Worm (Caenorhabditis elegans) whole organism, young adult: Measurements from ENCODE around the gene nspb-2.

Source experiments
- D2030.7 ChIP-seq: fragments of 200-800 bp; sonication (Bioruptor generic); IDR thresholded peaks from 2 replicates; pipeline ENCODE4 v1.3.6; 2022; ENCODE audit warnings: missing genetic modification reagents, missing genetic modification characterization, missing compliant biosample characterization
- F23B12.7 ChIP-seq: sonication (generic microtip); optimal IDR thresholded peaks from 2 replicates; lab custom pipeline; 2017; ENCODE audit warnings: missing genetic modification characterization, mild to moderate bottlenecking, missing compliant biosample characterization, antibody characterized with exemption, moderate library complexity; ENCODE audit not compliant: insufficient read depth
- F49E8.2 ChIP-seq: sonication (generic microtip); optimal IDR thresholded peaks from 3 replicates; lab custom pipeline; 2017; ENCODE audit warnings: missing genetic modification characterization, mild to moderate bottlenecking, missing compliant biosample characterization, antibody characterized with exemption, moderate library complexity; ENCODE audit not compliant: insufficient read depth
- T26A5.8 ChIP-seq: sonication (generic microtip); optimal IDR thresholded peaks from 2 replicates; lab custom pipeline; 2016; ENCODE audit warnings: missing genetic modification characterization, missing compliant biosample characterization
- ZK185.1 ChIP-seq: sonication (generic microtip); optimal IDR thresholded peaks from 2 replicates; lab custom pipeline; 2016; ENCODE audit warnings: mild to moderate bottlenecking, missing genetic modification characterization, missing compliant biosample characterization; ENCODE audit not compliant: poor library complexity, severe bottlenecking
- akir-1 ChIP-seq: fragments of 200-800 bp; sonication (Bioruptor generic); optimal IDR thresholded peaks from 2 replicates; lab custom pipeline; 2018; ENCODE audit warnings: mild to moderate bottlenecking, missing genetic modification characterization, moderate library complexity, missing compliant biosample characterization
- aptf-2 ChIP-seq: fragments of 200-800 bp; sonication (Bioruptor generic); conservative IDR thresholded peaks from 2 replicates; pipeline ENCODE4 v1.3.6; 2022; ENCODE audit warnings: missing genetic modification reagents, missing genetic modification characterization, missing compliant biosample characterization
- aptf-3 ChIP-seq: fragments of 200-800 bp; sonication (Bioruptor generic); IDR thresholded peaks from 2 replicates; pipeline ENCODE4 v1.3.6; 2022; ENCODE audit warnings: missing genetic modification characterization, missing compliant biosample characterization
- attf-5 ChIP-seq: fragments of 200-800 bp; sonication (Bioruptor generic); optimal IDR thresholded peaks from 2 replicates; lab custom pipeline; 2018; ENCODE audit warnings: mild to moderate bottlenecking, missing genetic modification characterization, missing compliant biosample characterization
- bed-1 ChIP-seq: fragments of 200-800 bp; sonication (Bioruptor generic); IDR thresholded peaks from 2 replicates; pipeline ENCODE4 v1.3.6; 2022; ENCODE audit warnings: missing genetic modification reagents, missing genetic modification characterization, missing compliant biosample characterization
- bed-2 ChIP-seq: fragments of 200-800 bp; sonication (Bioruptor generic); IDR thresholded peaks from 2 replicates; pipeline ENCODE4 v1.3.6; 2022; ENCODE audit warnings: missing genetic modification reagents, missing genetic modification characterization, missing compliant biosample characterization
- cebp-1 ChIP-seq, 2 experiments: fragments of 200-800 bp in 1 of 2; sonication (Bioruptor generic) in 1 of 2; sonication (generic microtip) in 1 of 2; IDR thresholded peaks in 1 of 2; optimal IDR thresholded peaks in 1 of 2; 2 replicates each; pipeline versions ENCODE4 v1.3.6 to Lab custom; 2017 to 2022; ENCODE audit warnings: missing compliant biosample characterization in 2 of 2, missing genetic modification characterization in 2 of 2, mild to moderate bottlenecking in 1 of 2, missing genetic modification reagents in 1 of 2, moderate library complexity in 1 of 2
- ceh-91 ChIP-seq: fragments of 200-800 bp; sonication (Bioruptor generic); IDR thresholded peaks from 2 replicates; pipeline ENCODE4 v1.3.6; 2022; ENCODE audit warnings: missing genetic modification reagents, missing genetic modification characterization, missing compliant biosample characterization
- chd-7 ChIP-seq: sonication (generic microtip); optimal IDR thresholded peaks from 2 replicates; lab custom pipeline; 2016; ENCODE audit warnings: mild to moderate bottlenecking, missing genetic modification characterization, moderate library complexity, missing compliant biosample characterization
- dox-1 ChIP-seq: fragments of 200-800 bp; sonication (Bioruptor generic); IDR thresholded peaks from 2 replicates; pipeline ENCODE4 v1.3.6; 2022; ENCODE audit warnings: missing genetic modification reagents, missing genetic modification characterization, missing compliant biosample characterization
- egrh-3 ChIP-seq: fragments of 200-800 bp; sonication (Bioruptor generic); IDR thresholded peaks from 2 replicates; pipeline ENCODE4 v1.3.6; 2022; ENCODE audit warnings: missing genetic modification reagents, missing genetic modification characterization, missing compliant biosample characterization
- ets-4 ChIP-seq: fragments of 200-800 bp; sonication (Bioruptor generic); optimal IDR thresholded peaks from 2 replicates; lab custom pipeline; 2018; ENCODE audit warnings: mild to moderate bottlenecking, missing genetic modification characterization, missing compliant biosample characterization
- hmg-1.2 ChIP-seq: fragments of 200-800 bp; sonication (Bioruptor generic); IDR thresholded peaks from 2 replicates; pipeline ENCODE4 v1.3.6; 2022; ENCODE audit warnings: missing genetic modification reagents, missing genetic modification characterization, missing compliant biosample characterization
- hsf-1 ChIP-seq: fragments of 200-800 bp; sonication (Bioruptor generic); IDR thresholded peaks from 2 replicates; pipeline ENCODE4 v1.3.6; 2022; ENCODE audit warnings: missing genetic modification reagents, missing genetic modification characterization, missing compliant biosample characterization
- lsl-1 ChIP-seq: fragments of 200-800 bp; sonication (Bioruptor generic); optimal IDR thresholded peaks from 2 replicates; lab custom pipeline; 2018; ENCODE audit warnings: mild to moderate bottlenecking, missing genetic modification characterization, moderate library complexity, missing compliant biosample characterization
- madf-6 ChIP-seq: fragments of 200-800 bp; sonication (Bioruptor generic); IDR thresholded peaks from 2 replicates; pipeline ENCODE4 v1.3.6; 2022; ENCODE audit warnings: missing genetic modification reagents, missing genetic modification characterization, missing compliant biosample characterization
- mcd-1 ChIP-seq: fragments of 200-800 bp; sonication (Bioruptor generic); IDR thresholded peaks from 2 replicates; pipeline ENCODE4 v1.3.6; 2022; ENCODE audit warnings: missing genetic modification reagents, missing genetic modification characterization, missing compliant biosample characterization
- nfya-1 ChIP-seq: sonication (generic microtip); optimal IDR thresholded peaks from 2 replicates; lab custom pipeline; 2017; ENCODE audit warnings: antibody characterized with exemption, missing compliant biosample characterization, missing genetic modification characterization, borderline replicate concordance; ENCODE audit not compliant: insufficient read depth
- nhr-80 ChIP-seq: sonication (generic microtip); optimal IDR thresholded peaks from 2 replicates; lab custom pipeline; 2016; ENCODE audit warnings: missing genetic modification characterization, missing compliant biosample characterization
- repo-1 ChIP-seq: sonication (generic microtip); optimal IDR thresholded peaks from 2 replicates; lab custom pipeline; 2017; ENCODE audit warnings: mild to moderate bottlenecking, missing genetic modification characterization, missing compliant biosample characterization
- snpc-4 ChIP-seq, 5 experiments: fragments of 150-350 bp in 1 of 5; sonication (generic microtip) in 4 of 5; optimal IDR thresholded peaks; 2 replicates each; lab custom pipeline; 2014 to 2018; ENCODE audit warnings: missing genetic modification characterization in 5 of 5, missing biosample characterization in 3 of 5, antibody characterized with exemption in 2 of 5, mild to moderate bottlenecking in 2 of 5, missing compliant biosample characterization in 2 of 5, missing genotype in 2 of 5, moderate library complexity in 2 of 5, missing genetic modification reagents in 1 of 5
- tbp1 ChIP-seq: fragments of 200-800 bp; sonication (Bioruptor generic); optimal IDR thresholded peaks from 2 replicates; lab custom pipeline; 2018; ENCODE audit warnings: mild to moderate bottlenecking, missing genetic modification characterization, missing compliant biosample characterization
- ztf-3 ChIP-seq: fragments of 200-800 bp; sonication (Bioruptor generic); optimal IDR thresholded peaks from 2 replicates; lab custom pipeline; 2018; ENCODE audit warnings: mild to moderate bottlenecking, missing genetic modification characterization, missing compliant biosample characterization
- ztf-6 ChIP-seq: fragments of 200-800 bp; sonication (Bioruptor generic); IDR thresholded peaks from 2 replicates; pipeline ENCODE4 v1.3.6; 2022; ENCODE audit warnings: missing genetic modification reagents, missing genetic modification characterization, missing compliant biosample characterization

Gene nspb-2

ce11 chrIV:6603549-6603948, 12.1 kb downstream of the nspb-2 start:
- peak; percentile 8 for TF ChIP-seq chd-7 (tag; lab: Kevin White, UChicago)
- TF ChIP-seq ceh-91 (GFP tag; lab: Robert Waterston, UW) = no peak
- TF ChIP-seq ztf-3 (GFP tag; lab: Kevin White, UChicago) = no peak
- TF ChIP-seq egrh-3 (GFP tag; lab: Robert Waterston, UW) = no peak
- TF ChIP-seq ztf-6 (GFP tag; lab: Robert Waterston, UW) = no peak
- TF ChIP-seq bed-2 = no peak
- peak; percentile 53 for TF ChIP-seq repo-1 (tag; lab: Kevin White, UChicago)
- no peak for TF ChIP-seq akir-1 (GFP tag; lab: Kevin White, UChicago)
- no peak for TF ChIP-seq ZK185.1 (tag; lab: Kevin White, UChicago)

DNA sequence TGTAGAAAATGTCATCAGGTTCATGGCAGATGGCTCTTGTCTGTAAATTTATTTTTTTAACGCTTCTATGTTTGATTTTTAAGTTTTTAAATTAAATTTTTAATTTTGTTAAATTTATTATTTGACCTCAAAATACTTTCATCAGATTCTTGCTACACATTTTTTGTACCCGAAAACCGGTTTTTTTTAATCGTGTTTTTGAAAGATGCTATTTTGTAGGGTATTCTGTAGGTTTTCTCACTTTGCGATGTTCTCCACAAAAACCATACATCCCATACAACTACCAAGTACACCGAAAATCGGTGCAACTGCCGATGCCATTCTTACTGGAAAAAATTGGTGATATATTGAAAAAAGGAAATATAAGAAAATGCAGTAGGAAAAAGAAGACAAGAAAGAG, 14.4 kb downstream of the nspb-2 start, which contains the start of gene nstp-2:
Gene nstp-2 (minus strand): TSS at position 326 of the 400 bp plus-strand sequence.
- TF ChIP-seq T26A5.8 (tag; lab: Kevin White, UChicago) (no peak), bed-1 (GFP tag; lab: Robert Waterston, UW) (no peak), tbp1 (GFP tag; lab: Kevin White, UChicago) (no peak), F49E8.2 (tag; lab: Kevin White, UChicago) (no peak)

DNA sequence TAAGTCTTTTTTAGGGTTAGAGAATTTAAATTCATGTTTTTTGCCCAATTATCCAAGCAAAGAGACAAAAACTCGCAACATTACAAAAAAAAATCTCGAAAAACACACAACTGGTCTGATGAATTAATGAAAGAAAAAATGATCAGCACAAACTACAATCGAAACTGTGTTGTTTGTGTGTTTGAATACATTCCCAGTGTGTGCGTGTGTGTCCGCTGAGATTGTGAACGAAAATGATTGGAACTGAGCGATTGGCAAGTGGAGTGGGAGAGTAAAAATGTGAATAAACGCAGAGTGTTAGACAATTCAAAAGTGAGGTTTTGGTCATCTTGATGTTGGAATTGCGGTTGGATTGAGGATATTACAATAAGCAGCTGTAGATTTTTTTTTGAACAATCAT, 15.1 kb downstream of the nspb-2 start:
- TF ChIP-seq snpc-4 (GFP tag; optimal IDR thresholded peaks at IDR 0.05; lab: Kevin White, UChicago) (no peak), snpc-4 (tag; optimal IDR thresholded peaks at IDR 0.05; lab: Kevin White, UChicago) (no peak), cebp-1 (GFP tag; IDR thresholded peaks at IDR 0.05; lab: Robert Waterston, UW) (no peak), cebp-1 (tag; optimal IDR thresholded peaks at IDR 0.05; lab: Kevin White, UChicago) (peak; percentile 5)
- TF ChIP-seq, all 124 proteins: peak for 1

DNA sequence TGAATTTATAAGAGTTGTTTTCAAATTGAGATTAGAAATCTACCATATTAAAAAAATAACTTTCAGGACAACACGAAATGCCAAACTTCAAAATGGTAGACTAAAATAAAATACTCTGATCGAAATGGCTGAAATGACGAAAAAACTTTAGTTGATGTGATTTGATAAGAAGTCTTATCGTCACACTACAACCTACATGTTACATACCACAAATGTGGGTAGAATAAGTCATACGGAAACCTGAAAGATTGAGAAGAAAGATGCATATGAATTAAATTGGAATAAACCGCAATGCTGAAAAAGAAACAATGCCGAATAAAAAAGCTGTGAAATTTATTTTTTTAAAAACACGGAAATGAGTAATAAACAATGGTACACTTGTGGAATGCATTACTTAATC, 15.6 kb downstream of the nspb-2 start:
- TF ChIP-seq nhr-80 (tag; lab: Kevin White, UChicago) (peak; percentile 6), dox-1 (GFP tag; lab: Robert Waterston, UW) (no peak)

- TF ChIP-seq F23B12.7 (tag; lab: Kevin White, UChicago) (peak; percentile 16), D2030.7 (GFP tag; lab: Robert Waterston, UW) (peak; percentile 36; the same call in 1 of the 2 replicates), snpc-4 (GFP tag; optimal IDR thresholded peaks at IDR 0.05; lab: Kevin White, UChicago) (no peak), snpc-4 (tag; optimal IDR thresholded peaks at IDR 0.05; lab: Kevin White, UChicago) (peak in 3 of 4 experiments; percentile 67 to 82 (median 74)), cebp-1 (GFP tag; IDR thresholded peaks at IDR 0.05; lab: Robert Waterston, UW) (no peak), cebp-1 (tag; optimal IDR thresholded peaks at IDR 0.05; lab: Kevin White, UChicago) (no peak), madf-6 (GFP tag; lab: Robert Waterston, UW) (peak; percentile 31; the same call in 1 of the 2 replicates), ZK185.1 (tag; lab: Kevin White, UChicago) (no peak), dox-1 (GFP tag; lab: Robert Waterston, UW) (no peak), F49E8.2 (tag; lab: Kevin White, UChicago) (no peak), lsl-1 (peak; percentile 32), ets-4 (GFP tag; lab: Kevin White, UChicago) (no peak), attf-5 (GFP tag; lab: Kevin White, UChicago) (peak; percentile 27), mcd-1 (GFP tag; lab: Robert Waterston, UW) (peak; percentile 51; the same call in 1 of the 2 replicates), hsf-1 (GFP tag; lab: Robert Waterston, UW) (peak; percentile 45; the same call in 1 of the 2 replicates), hmg-1.2 (GFP tag; lab: Robert Waterston, UW) (peak; percentile 100), aptf-3 (GFP tag; lab: Robert Waterston, UW) (no peak), tbp1 (GFP tag; lab: Kevin White, UChicago) (no peak), nfya-1 (tag; lab: Kevin White, UChicago) (no peak), aptf-2 (GFP tag; lab: Robert Waterston, UW) (no peak)
- TF ChIP-seq, all 124 proteins: peak for 9
Observed at ce11 chrIV:6613296-6613695, 21.8 kb downstream of the nspb-2 start, which contains the start of gene drh-1. Gene drh-1 (minus strand): TSS chrIV:6613353.
